Fruit fly (Drosophila melanogaster): ENCODE data around the gene ALiX.

DNA sequence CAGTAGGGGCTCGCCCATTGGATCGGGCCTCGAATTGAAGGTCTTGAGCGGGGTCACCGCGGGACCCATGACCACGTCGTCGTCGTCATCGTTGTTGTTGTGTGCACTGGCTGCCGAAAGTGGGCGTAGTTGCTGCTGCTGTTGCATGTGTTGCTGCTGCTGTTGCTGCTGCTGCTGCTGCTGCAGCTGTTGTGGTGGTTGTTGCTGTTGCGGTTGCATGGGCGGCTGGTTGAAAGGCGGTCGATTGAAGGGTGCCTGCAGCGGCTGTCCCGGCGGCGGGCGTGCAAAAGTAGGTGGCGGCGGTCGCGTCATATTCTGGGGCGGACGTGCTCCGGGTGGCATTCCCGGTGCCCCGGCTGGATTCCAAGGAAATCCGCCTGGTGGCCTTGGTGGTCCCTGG lies 52.1 kb downstream of the ALiX start:
- TF ChIP-seq CG31627 (GFP tag; optimal IDR thresholded peaks at IDR 0.05) (no peak), CG9139 (GFP tag; optimal IDR thresholded peaks at IDR 0.05) (no peak), eg (GFP tag; IDR thresholded peaks at IDR 0.05) (no peak), vri (GFP tag; optimal IDR thresholded peaks at IDR 0.05) (no peak), achi (GFP tag; optimal IDR thresholded peaks at IDR 0.05) (no peak), CG34406 (GFP tag; optimal IDR thresholded peaks at IDR 0.05) (no peak), CG10631 (GFP tag; optimal IDR thresholded peaks at IDR 0.05) (no peak), cyc (GFP tag; optimal IDR thresholded peaks at IDR 0.05) (no peak), fd59A (GFP tag; optimal IDR thresholded peaks at IDR 0.05) (no peak), CG8632 (GFP tag; optimal IDR thresholded peaks at IDR 0.05) (no peak)

Data from whole organism, prepupa.